Fruit fly (Drosophila melanogaster): ENCODE data around the gene CG6761.

Gene CG6761

DNA sequence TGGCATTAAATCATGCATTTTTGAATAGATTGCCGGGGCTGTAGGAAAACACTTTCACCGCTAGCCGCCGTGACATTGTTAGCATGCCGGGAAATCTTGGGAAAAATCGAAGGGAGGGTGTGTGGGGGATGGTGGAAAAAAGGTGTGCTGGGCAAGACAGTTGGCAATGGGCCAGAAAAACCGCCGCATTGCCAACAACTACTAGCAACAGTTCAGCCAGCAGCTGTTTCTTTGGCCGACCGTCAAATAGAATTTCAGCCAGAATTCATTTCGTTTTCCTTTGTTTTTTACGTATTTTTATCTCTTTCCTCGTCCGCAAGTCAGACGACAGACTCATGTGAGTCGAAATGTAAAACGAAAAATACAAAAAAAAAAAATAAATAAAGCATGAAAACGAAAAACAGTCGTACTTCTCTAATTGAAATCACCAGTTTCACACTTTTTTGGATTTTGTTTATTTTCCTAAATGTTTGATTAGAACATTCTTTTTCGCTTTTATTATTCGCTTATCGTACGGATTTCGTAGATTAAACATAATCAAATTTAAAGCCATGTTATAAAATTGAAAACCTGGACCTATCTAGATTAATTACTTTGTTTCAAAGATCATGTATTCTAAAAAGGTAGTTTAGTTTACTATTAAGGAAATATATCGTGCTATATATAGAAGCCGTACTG is 12.5 kb downstream of the CG6761 start (continued):
- TF ChIP-seq Fer1 (GFP tag; optimal IDR thresholded peaks at IDR 0.05): peak; percentile 69
- no peak for TF ChIP-seq ato (GFP tag; IDR thresholded peaks at IDR 0.05; ENCODE audit: partially characterized antibody)
- TF ChIP-seq pho (GFP tag; optimal IDR thresholded peaks at IDR 0.05): peak; percentile 75
- TF ChIP-seq CG14965 (GFP tag; optimal IDR thresholded peaks at IDR 0.05; ENCODE audit: borderline replicate concordance): no peak
- TF ChIP-seq HLH54F (GFP tag; optimal IDR thresholded peaks at IDR 0.05): no peak
- no peak for TF ChIP-seq HLH3B (GFP tag; IDR thresholded peaks at IDR 0.05)

DNA sequence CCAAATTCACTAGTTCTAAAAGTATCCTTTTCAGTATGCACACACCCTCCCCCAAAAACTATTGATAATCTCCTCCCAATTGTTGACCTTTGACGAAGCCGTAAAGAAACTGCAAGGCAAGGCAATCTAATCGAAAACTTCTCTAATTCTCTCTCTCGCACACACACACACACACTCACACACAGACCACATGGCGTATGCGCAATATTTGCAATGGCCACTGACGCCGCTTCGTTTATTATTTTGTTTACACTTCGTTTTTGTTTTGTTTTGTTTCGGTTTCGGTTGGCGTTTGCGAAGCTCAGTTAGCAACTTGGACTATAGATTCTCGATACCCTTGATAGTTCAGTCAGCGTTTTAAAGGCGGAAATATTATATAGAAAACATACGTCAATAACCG is 13.6 kb downstream of the CG6761 start:
- TF ChIP-seq CG5180 (GFP tag; optimal IDR thresholded peaks at IDR 0.05) (no peak), bigmax (GFP tag; optimal IDR thresholded peaks at IDR 0.05) (no peak), az2 (GFP tag; optimal IDR thresholded peaks at IDR 0.05) (no peak), cg (GFP tag; optimal IDR thresholded peaks at IDR 0.05) (peak; percentile 17), CG15269 (tag; optimal IDR thresholded peaks at IDR 0.05) (no peak), CG17385 (GFP tag; optimal IDR thresholded peaks at IDR 0.05) (no peak), lmd (GFP tag; IDR thresholded peaks at IDR 0.05) (no peak), HHEX (GFP tag; optimal IDR thresholded peaks at IDR 0.05) (no peak), CG34224 (GFP tag; IDR thresholded peaks at IDR 0.05; ENCODE audit: partially characterized antibody) (no peak), ftz-f1 (GFP tag; optimal IDR thresholded peaks at IDR 0.05) (no peak), chinmo (GFP tag; IDR thresholded peaks at IDR 0.05; ENCODE audit: partially characterized antibody) (0 out of 4 replicates have a peak, but pooled peaks have one; percentile 23), stc (GFP tag; IDR thresholded peaks at IDR 0.05) (no peak), Hey (tag; optimal IDR thresholded peaks at IDR 0.05) (no peak), sim (GFP tag; IDR thresholded peaks at IDR 0.05) (no peak), D19B (GFP tag; optimal IDR thresholded peaks at IDR 0.05) (no peak), Ravus (GFP tag; IDR thresholded peaks at IDR 0.05) (no peak), CG5953 (GFP tag; IDR thresholded peaks at IDR 0.05) (no peak), abd-A (tag; optimal IDR thresholded peaks at IDR 0.05) (no peak), Trl (optimal IDR thresholded peaks at IDR 0.05) (peak in 1 of 2 experiments; percentile 5), Trl (GFP tag; optimal IDR thresholded peaks at IDR 0.05) (no peak), CG2129 (GFP tag; IDR thresholded peaks at IDR 0.05; ENCODE audit: partially characterized antibody) (no peak), Abd-B (GFP tag; optimal IDR thresholded peaks at IDR 0.05) (no peak), E2f1 (GFP tag; IDR thresholded peaks at IDR 0.05) (no peak), CG13424 (tag; optimal IDR thresholded peaks at IDR 0.05) (no peak), odd (GFP tag; optimal IDR thresholded peaks at IDR 0.05) (no peak), dm (GFP tag; optimal IDR thresholded peaks at IDR 0.05) (no peak), CG7372 (GFP tag; IDR thresholded peaks at IDR 0.05) (peak; percentile 59; the same call in 1 of the 2 replicates), h (optimal IDR thresholded peaks at IDR 0.05) (no peak), MTF-1 (GFP tag; optimal IDR thresholded peaks at IDR 0.05; ENCODE audit: borderline replicate concordance) (no peak), Deaf1 (tag; optimal IDR thresholded peaks at IDR 0.05) (no peak), BEAF-32 (GFP tag; optimal IDR thresholded peaks at IDR 0.05) (no peak), CG32532 (GFP tag; IDR thresholded peaks at IDR 0.05) (no peak), CG13287 (GFP tag; IDR thresholded peaks at IDR 0.05; ENCODE audit: partially characterized antibody) (no peak), Atf6 (GFP tag; IDR thresholded peaks at IDR 0.05) (0 out of 2 replicates have a peak, but pooled peaks have one; percentile 37), CG15514 (GFP tag; optimal IDR thresholded peaks at IDR 0.05) (no peak), CG14667 (GFP tag; IDR thresholded peaks at IDR 0.05) (no peak), Drgx (GFP tag; IDR thresholded peaks at IDR 0.05) (no peak), Eip74EF (GFP tag; optimal IDR thresholded peaks at IDR 0.05) (no peak), CG17612 (GFP tag; IDR thresholded peaks at IDR 0.05) (no peak)
